ENCODE assay signal across 7 worm cellular contexts in the genomic region with DNA sequence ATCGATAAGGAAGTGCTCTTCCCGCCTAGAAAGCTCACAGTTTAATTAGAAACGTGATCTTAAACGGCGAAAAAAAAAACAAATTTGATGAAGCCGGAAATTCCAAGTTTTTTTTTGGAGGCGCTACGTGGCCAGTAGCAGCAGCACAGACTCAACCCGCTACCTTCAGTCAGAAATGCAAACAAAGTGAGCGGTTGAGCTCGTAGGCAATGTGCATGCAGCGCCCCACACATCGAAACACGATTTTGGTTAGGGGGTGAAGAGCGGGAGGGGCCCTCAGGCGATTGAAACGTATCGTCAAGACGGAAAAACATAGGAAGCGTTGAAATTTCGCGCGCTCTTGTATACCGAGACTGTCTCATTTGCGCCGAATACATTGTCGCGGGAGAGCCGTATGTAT.
TF ChIP-seq lines count a peak whose summit lies in the region.

No protein-coding gene starts in this region.

TF ChIP-seq in whole organism, L1 larva, 84 proteins besides CTCF, POLR2A, EP300 and RAD21:
- TF ChIP-seq unc-130 (tag; optimal IDR thresholded peaks at IDR 0.05; lab: Kevin White, UChicago) (no peak), lin-14 (GFP tag; optimal IDR thresholded peaks at IDR 0.05; lab: Kevin White, UChicago) (peak; percentile 21), nhr-71 (tag; optimal IDR thresholded peaks at IDR 0.05; lab: Kevin White, UChicago) (peak; percentile 3), snpc-4 (tag; optimal IDR thresholded peaks at IDR 0.05; lab: Kevin White, UChicago) (no peak), nhr-20 (tag; optimal IDR thresholded peaks at IDR 0.05; lab: Kevin White, UChicago) (no peak), elt-2 (tag; optimal IDR thresholded peaks at IDR 0.05; lab: Kevin White, UChicago) (no peak), ceh-82 (tag; optimal IDR thresholded peaks at IDR 0.05; lab: Kevin White, UChicago) (peak in 1 of 3 experiments; percentile 9)

TF ChIP-seq in whole organism, L2 larva, 48 proteins besides CTCF, POLR2A, EP300 and RAD21:
- TF ChIP-seq Y55F3AM.14 (GFP tag; optimal IDR thresholded peaks at IDR 0.05; lab: Kevin White, UChicago): peak; percentile 13
- no peak for TF ChIP-seq nhr-11 (tag; optimal IDR thresholded peaks at IDR 0.05; lab: Kevin White, UChicago)

TF ChIP-seq in whole organism, L4 larva, 104 proteins besides CTCF, POLR2A, EP300 and RAD21:
- 0 out of 2 replicates have a peak, but pooled peaks have one; percentile 14 for TF ChIP-seq set-16 (GFP tag; IDR thresholded peaks at IDR 0.05; lab: Robert Waterston, UW)
- TF ChIP-seq spr-1 (tag; optimal IDR thresholded peaks at IDR 0.05; lab: Kevin White, UChicago): no peak
- peak; percentile 25 for TF ChIP-seq nhr-28 (tag; optimal IDR thresholded peaks at IDR 0.05; lab: Kevin White, UChicago)
- TF ChIP-seq egl-43 (GFP tag; IDR thresholded peaks at IDR 0.05; lab: Robert Waterston, UW): 0 out of 2 replicates have a peak, but pooled peaks have one; percentile 53
- no peak for TF ChIP-seq ztf-11 (tag; optimal IDR thresholded peaks at IDR 0.05; lab: Kevin White, UChicago)
- no peak for TF ChIP-seq D1046.2 (GFP tag; IDR thresholded peaks at IDR 0.05; lab: Robert Waterston, UW)
- TF ChIP-seq ceh-32 (tag; optimal IDR thresholded peaks at IDR 0.05; lab: Kevin White, UChicago; ENCODE audit: poor library complexity): no peak
- no peak for TF ChIP-seq Y75B8A.6 (GFP tag; IDR thresholded peaks at IDR 0.05; lab: Robert Waterston, UW)
- no peak for TF ChIP-seq zfp-3 (GFP tag; conservative IDR thresholded peaks at IDR 0.05; lab: Robert Waterston, UW)
- TF ChIP-seq nhr-25 (tag; optimal IDR thresholded peaks at IDR 0.05; lab: Kevin White, UChicago; ENCODE audit: borderline replicate concordance, insufficient read depth): no peak
- TF ChIP-seq aha-1 (tag; lab: Kevin White, UChicago): peak; percentile 82
- TF ChIP-seq F37D6.2 (tag; optimal IDR thresholded peaks at IDR 0.05; lab: Kevin White, UChicago): no peak
- TF ChIP-seq lsy-2 (tag; optimal IDR thresholded peaks at IDR 0.05; lab: Kevin White, UChicago): no peak

TF ChIP-seq in whole organism, late embryonic, 69 proteins besides CTCF, POLR2A, EP300 and RAD21:
- TF ChIP-seq K09A11.1 (tag; optimal IDR thresholded peaks at IDR 0.05; lab: Kevin White, UChicago; ENCODE audit: insufficient read depth) (no peak), ceh-18 (tag; optimal IDR thresholded peaks at IDR 0.05; lab: Kevin White, UChicago) (no peak), ceh-31 (tag; optimal IDR thresholded peaks at IDR 0.05; lab: Kevin White, UChicago) (peak; percentile 21)

TF ChIP-seq in whole organism, midembryonic, 9 proteins besides CTCF, POLR2A, EP300 and RAD21:
- TF ChIP-seq ztf-23 (GFP tag; IDR thresholded peaks at IDR 0.05; lab: Robert Waterston, UW): no peak
- TF ChIP-seq ref-1 (GFP tag; conservative IDR thresholded peaks at IDR 0.05; lab: Robert Waterston, UW): no peak
- no peak for TF ChIP-seq med-1 (GFP tag; optimal IDR thresholded peaks at IDR 0.05; lab: Kevin White, UChicago; ENCODE audit: insufficient read depth)
- TF ChIP-seq flt-1 (GFP tag; IDR thresholded peaks at IDR 0.05; lab: Robert Waterston, UW): 0 out of 2 replicates have a peak, but pooled peaks have one; percentile 29
- TF ChIP-seq ztf-29 (GFP tag; IDR thresholded peaks at IDR 0.05; lab: Robert Waterston, UW): no peak
- TF ChIP-seq cog-1 (tag; optimal IDR thresholded peaks at IDR 0.05; lab: Kevin White, UChicago): no peak
- TF ChIP-seq klf-2 (GFP tag; conservative IDR thresholded peaks at IDR 0.05; lab: Robert Waterston, UW): no peak
- TF ChIP-seq T22C8.4 (GFP tag; IDR thresholded peaks at IDR 0.05; lab: Robert Waterston, UW): 0 out of 2 replicates have a peak, but pooled peaks have one; percentile 10
- no peak for TF ChIP-seq tab-1 (GFP tag; IDR thresholded peaks at IDR 0.05; lab: Robert Waterston, UW)

TF ChIP-seq in whole organism, mixed stage, embryonic, 35 proteins besides CTCF, POLR2A, EP300 and RAD21:
- TF ChIP-seq elt-1 (tag; optimal IDR thresholded peaks at IDR 0.05; lab: Kevin White, UChicago; ENCODE audit: borderline replicate concordance, insufficient read depth) (no peak), drap-1 (GFP tag; optimal IDR thresholded peaks at IDR 0.05; lab: Kevin White, UChicago) (peak; percentile 17), lin-13 (tag; optimal IDR thresholded peaks at IDR 0.05; lab: Kevin White, UChicago) (no peak)
TF ChIP-seq in whole organism, mixed stage, embryonic: peak in this region for 1.

TF ChIP-seq in whole organism, young adult, 124 proteins besides CTCF, POLR2A, EP300 and RAD21:
- TF ChIP-seq zfh-2 (GFP tag; conservative IDR thresholded peaks at IDR 0.05; lab: Robert Waterston, UW): peak; percentile 45; the same call in 1 of the 2 replicates
- TF ChIP-seq lin-40 (tag; optimal IDR thresholded peaks at IDR 0.05; lab: Kevin White, UChicago): no peak
